Fruit fly (Drosophila melanogaster) whole organism: ENCODE data around the gene Zir.

Source experiments
- CG8478 ChIP-seq: fragments of >200 bp; optimal IDR thresholded peaks from 2 replicates; lab custom pipeline; 2018; ENCODE audit warnings: inconsistent platforms
- Dll ChIP-seq: fragments of >200 bp; optimal IDR thresholded peaks from 2 replicates; lab custom pipeline; 2017
- EcR ChIP-seq, 2 experiments: fragments of >200 bp; optimal IDR thresholded peaks; 2 replicates each; lab custom pipeline; 2017; ENCODE audit warnings: missing biosample characterization in 2 of 2, missing genetic modification characterization in 2 of 2, missing genetic modification reagents in 2 of 2
- pan ChIP-seq: fragments of >200 bp; optimal IDR thresholded peaks from 2 replicates; lab custom pipeline; 2017
- psq ChIP-seq: fragments of >200 bp; optimal IDR thresholded peaks from 2 replicates; lab custom pipeline; 2017
- usp ChIP-seq: fragments of >200 bp; optimal IDR thresholded peaks from 2 replicates; lab custom pipeline; 2017; ENCODE audit warnings: missing biosample characterization, missing genetic modification characterization, mixed read lengths

- TF ChIP-seq pan (lab: Kevin White, UChicago) (no peak), CG8478 (lab: Kevin White, UChicago) (no peak), psq (lab: Kevin White, UChicago) (no peak), EcR (GFP tag; optimal IDR thresholded peaks at IDR 0.05; lab: Kevin White, UChicago) (no peak), Dll (no peak), usp (GFP tag; lab: Kevin White, UChicago) (no peak)
Observed at dm6 chr2L:139610-140009, 45.1 kb downstream of the Zir start.
